Fruit fly (Drosophila melanogaster) whole organism, larva: Measurements from ENCODE around the gene p130CAS.

Experiments
- noc ChIP-seq: fragments of 200-800 bp; sonication (Bioruptor generic); optimal IDR thresholded peaks from 3 replicates; lab custom pipeline; 2019; ENCODE audit warnings: missing biosample characterization, mild to moderate bottlenecking, missing genetic modification characterization, moderate library complexity

The p130CAS gene

DNA sequence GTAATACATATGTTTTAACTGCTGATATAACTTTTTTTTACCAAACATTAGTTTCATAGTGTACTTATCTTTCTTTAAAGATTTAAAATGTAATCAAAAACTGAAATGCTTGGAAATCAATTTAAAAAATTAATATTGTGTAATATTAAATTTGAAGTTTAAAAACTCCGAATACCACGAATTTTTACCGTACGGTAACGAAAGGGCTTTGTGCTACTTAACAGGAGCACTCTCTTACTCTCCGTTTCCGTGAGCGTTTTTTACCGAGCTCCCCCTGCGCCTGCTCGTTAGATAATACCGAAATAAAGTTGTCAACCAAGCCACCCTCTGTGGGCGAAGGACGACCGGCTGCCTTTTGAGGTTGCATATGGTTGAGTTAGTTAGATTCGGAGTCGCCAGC is at the start of gene p130CAS, which contains the start of gene Dic61B:
Gene p130CAS, plus strand, starts transcription at position 396 of the 400 bp plus-strand sequence.
Gene Dic61B, minus strand, starts transcription at position 101 of the 400 bp plus-strand sequence.
- no peak for TF ChIP-seq noc

DNA sequence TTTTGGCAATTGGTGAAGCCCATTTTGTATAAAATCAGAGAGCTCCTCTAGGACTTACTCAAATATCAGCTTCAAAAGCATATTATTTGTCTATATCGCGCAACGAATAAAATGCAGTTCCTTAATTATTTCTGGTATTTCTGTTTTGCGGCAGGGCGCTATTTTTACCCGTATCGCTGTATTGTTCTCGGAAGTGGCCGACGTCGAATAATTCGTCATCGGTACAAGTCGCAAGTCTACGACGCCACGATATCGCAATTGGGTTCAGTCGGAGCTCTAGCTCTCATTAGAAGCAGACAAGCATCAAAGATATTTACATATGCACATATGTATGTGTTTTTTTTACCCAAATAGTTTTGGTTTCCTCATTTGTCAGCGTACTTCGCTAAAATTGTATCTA is 48.6 kb upstream of the p130CAS start:
- TF ChIP-seq noc: no peak

DNA sequence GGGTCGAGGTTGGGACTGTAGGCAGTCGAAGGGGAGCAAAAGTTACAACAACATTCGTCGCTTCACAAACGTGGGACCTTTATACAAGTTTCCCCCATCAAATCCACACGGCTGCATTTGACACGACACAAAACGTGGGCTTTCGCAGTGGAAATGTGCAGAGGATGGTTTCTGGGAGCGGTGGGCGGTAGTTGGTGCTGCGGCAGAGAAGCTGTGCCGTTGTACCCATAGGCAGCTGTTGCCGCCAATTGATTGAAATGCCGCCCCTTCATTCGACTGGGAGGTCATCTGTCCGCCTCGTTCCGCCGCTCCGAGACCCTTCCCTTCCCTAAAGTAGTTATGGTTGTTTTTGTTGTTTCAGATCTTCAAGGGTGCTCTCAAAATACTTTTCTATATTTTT is 43.6 kb upstream of the p130CAS start:
- no peak for TF ChIP-seq noc

DNA sequence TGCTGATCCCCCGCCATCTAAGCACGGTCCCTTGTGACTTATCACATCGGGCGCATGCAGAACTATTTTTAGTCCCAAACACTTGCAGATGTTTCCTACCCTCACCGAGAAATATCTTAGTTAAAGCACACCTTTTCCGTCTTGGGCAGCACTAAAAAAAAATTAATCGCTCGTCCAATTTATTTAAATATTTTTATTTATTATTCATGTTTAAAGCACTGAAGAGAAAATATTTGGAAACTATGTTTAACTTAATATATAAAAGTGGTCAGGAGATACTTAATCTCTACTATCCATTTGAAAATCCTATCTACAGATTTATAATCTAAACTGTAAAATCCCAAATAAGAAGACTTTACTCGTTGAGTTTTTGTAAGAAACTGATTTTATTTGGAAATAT is 42.7 kb upstream of the p130CAS start:
- TF ChIP-seq noc: no peak

DNA sequence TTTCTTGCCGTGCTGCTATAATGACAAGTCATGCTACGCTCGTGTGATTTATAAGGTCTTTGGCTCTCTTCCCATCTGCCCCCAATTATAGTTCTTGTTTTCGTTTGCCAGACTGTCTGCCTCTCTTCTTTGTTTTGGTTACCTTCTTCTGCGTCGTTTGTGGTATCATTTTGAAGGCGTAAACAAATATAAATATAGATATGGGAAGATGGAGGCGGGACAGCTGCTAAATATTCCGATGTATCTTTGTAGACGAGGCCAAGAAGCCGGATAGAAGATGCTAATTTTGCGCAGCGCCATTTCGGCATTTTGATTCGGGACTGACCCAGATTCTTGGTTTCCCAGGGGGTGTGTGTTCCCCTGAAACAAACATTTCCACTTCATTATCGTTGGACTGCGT is 33.3 kb upstream of the p130CAS start:
- TF ChIP-seq noc: no peak

DNA sequence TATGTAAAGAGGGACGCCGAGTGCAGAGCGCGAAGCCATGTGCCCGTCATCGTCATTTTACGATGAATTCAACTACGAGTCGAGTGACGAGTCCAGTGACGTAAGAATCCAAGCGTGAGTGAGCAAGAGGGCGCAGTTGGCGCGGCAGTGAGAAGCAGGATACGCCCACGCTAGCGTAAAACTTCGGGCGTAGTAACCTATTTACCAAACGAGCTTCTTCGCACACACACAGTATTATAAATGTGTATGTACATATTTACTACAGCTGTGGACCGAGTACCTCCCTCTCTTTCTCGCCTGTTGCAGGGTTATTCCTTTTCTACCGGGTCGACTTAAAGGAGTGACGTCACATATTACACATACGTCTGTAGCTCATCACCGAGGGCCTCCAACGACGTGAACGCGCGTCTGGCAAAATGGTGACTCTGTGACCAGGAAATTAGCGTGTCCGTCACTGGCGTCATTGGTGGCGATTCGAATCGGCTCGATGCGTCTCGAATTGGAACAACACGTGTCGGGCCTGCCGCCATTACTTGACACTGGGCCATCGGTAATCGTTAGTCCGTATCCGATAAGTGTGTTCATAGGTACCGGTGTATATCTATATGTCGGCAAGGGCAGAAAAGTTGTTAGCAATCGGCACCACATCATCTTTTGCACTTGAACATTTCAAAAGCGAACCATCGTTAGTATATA is 28.8 kb upstream of the p130CAS start:
- no peak for TF ChIP-seq noc

DNA sequence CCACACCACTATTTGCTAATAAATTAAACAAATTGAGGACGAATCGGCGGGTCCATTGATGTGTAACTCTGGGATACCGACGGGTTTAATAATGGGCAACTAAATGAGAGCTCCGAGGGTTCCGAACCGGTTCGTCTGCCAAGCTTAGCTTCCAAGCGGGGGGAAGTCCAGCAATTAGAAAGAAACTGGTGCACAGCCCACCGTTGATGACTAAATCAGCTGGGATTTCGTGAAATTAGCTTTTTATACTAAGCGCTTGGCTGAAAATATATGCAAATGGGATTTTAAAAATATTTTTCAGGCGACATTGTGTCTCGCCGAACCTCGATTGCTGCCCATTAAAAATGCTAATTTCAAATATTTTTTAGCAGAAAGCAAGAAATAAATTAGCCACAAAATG is 25.2 kb upstream of the p130CAS start:
- no peak for TF ChIP-seq noc

DNA sequence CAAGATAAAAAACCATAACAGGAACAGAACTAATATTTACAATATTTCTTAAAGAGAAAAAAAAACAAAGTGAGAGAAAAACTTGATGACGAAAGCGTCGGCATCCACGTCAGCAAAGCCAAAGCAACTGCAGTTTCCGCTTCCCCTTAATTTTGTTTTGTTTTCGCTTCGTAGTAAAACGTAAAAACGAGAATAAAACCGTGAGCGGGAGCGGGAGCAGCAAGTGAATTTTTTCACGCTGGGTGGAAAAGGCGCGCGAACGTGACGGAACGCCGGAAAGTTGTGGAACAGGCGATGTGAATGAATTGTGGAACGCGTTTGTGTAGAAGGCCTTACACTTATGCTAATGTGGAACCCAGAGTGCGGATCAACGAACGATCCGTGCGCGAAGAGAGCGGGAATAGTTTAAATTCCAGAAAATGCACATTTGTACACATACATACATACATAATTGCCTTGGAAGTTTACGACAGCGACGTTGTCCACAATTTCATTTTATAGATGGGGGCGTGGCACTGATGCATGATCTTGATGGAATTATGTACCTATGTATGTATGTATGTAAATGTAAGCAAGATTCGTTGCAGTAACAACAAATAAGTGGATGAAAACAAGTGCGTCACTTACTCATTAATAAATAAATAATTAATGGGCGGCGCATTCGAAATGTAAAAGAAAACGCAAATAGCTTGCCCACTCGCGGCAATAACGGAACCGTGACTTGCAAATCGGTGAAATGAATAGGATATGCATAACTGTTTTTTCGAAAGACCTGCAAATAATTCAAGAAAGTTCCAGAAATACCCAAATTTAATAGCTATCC is 24.2 kb upstream of the p130CAS start:
- TF ChIP-seq noc: no peak

DNA sequence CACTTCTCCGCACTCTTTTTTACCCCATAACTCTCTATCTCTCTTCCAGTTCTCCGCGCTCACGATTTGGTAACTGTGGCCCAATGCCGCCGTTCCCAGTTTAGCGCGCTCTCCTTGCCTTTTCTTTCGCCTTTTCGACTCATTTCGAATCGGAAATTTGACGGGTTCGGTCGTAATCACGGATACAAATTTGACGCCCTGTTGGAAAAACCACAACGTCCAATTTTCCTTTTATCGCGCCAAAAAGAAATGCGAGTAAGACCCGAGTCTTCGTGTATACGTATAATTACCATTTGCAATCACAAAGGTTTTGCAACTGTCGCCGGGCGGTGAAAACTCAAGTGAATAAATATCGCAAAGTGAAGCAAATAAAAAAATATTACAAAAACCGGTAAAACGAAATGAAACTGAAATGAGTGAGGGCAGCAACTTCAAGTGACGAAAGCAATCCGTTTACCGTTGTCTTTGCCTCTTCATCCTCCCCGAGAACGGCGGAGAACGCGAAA is 23.3 kb upstream of the p130CAS start, which contains the start of gene Pdk1:
Gene Pdk1, plus strand, starts transcription at position 140 of the 506 bp plus-strand sequence.
- TF ChIP-seq noc: peak; percentile 28

DNA sequence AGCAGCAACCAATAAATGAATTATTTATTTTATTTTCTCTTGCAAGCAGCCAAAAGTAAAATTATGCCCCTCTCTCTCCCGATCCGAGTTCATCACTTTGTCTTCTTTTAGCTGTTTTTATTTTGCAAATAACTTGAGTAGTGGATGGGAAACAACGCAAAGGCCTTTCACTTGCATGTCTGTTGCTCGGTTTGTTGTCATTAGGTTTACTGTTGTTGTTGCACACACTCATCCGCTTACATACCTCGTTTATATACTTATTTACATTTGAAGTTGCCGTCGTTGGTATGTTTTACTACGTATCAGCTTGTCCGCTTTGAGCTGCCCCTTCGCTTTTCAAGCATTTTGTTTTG is 21.9 kb upstream of the p130CAS start:
- TF ChIP-seq noc: no peak

DNA sequence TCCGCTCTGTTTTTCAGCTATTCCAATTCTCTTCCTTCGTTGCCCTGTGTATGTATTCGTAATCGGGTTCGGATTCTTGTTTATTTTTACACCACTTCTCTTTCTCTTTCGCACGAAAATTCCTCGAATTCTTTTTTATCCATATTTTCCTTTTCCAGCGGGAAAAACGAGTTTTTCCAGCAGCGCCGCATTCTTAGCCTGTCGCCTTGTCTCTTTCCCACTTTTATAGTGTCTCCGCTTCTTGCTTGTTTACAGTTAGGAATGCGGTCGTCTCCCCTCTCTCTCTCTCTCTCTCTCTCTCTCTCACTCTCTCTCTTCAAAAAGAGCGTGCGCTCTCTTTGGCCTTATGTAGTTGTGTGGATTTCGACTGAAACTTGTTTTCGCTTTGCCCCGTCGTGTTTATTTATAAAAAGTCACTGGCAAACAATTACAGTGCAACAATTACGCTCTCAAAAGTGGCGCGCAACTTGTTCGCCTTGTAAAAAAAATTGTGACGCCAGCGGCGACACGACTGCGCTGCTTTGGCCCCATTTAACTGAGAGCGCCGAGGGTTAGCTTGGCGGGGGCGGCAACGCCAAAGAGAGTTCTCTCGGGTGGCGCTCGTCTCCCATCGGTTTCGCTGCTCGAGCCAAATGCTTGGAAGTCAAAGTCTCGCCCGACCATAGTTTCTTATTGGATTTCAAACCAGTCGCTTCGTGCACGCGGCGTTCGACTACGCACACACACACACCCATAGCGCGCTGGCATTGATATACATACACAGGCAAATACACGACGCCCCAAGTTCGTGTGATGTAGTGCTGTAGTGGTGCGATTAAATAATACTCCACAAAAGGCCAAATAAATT is 21.3 kb upstream of the p130CAS start:
- peak; percentile 40 for TF ChIP-seq noc

DNA sequence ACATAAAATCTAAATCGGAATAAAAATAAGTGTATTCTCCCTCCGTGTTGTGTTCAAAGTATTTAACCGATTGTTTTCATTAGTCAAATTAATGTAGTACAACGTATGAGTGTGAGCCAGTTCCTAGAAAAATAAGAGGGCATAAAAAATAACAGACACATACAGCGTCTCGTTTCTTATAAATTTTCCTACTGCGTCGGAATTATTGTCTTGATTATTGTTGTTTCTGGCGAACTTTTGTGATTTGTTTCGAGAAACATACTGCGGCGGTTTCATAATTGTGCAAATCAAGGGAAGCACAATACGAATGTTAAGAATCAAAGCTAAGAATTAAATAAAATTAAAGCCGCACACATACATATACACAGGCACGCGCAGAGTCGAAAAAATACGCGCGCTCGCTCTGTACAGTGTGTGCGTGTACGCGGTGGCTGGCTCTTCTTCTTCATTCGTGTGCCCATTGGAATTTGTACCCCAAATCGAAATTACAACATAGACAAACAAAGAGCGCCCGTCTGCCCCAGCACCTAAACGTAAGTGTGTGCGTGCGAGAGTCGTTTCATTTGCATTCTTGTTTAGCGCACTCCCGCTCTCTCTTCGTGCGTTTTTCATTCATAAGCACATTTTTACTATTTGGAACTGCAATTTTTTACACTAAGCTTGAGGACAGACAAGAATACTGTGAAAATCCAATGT is 20.5 kb upstream of the p130CAS start:
- no peak for TF ChIP-seq noc

DNA sequence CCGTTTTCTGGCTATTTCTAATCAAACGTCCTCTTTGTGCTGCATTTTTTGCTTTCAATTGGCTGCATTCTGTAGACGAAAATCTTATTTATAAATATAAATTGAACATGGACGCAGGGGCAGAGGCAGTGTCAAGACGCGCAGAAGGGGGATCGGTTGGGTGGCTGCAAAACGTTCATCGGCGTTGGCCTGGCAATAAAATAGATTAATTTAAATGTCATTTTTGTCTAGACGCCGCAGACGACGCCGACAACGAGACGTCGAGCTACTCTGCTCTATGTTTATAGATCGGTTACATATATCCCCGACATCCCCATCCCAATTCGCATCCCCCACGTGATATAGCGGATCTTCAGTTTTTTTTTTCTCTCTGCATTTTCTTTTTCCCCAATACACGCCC is 19.3 kb upstream of the p130CAS start:
- TF ChIP-seq noc: no peak

DNA sequence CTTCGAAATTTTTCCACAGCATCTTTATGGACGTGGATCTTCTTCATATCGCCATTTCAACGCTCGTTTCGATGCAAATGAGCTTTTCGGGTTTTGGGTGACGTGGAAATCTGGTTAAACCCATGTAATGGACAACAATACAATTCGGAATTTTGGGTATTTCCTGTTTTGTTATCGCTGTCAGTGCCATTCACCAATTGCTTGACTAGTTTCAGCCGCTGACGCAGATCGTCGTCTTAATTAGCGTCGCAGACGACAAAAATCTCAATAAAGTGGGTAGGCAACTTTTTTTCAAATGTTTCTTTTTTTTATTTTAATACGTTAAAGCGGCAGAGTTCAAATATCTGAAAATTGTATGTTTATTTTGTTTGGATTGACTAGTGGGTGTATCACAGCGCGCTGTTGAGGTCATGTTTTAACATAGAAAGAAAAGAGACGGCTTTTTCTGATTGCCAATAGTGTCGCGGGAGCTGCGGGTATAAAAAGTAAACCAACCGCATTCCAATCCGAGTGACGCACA is 18.8 kb upstream of the p130CAS start:
- TF ChIP-seq noc: no peak

DNA sequence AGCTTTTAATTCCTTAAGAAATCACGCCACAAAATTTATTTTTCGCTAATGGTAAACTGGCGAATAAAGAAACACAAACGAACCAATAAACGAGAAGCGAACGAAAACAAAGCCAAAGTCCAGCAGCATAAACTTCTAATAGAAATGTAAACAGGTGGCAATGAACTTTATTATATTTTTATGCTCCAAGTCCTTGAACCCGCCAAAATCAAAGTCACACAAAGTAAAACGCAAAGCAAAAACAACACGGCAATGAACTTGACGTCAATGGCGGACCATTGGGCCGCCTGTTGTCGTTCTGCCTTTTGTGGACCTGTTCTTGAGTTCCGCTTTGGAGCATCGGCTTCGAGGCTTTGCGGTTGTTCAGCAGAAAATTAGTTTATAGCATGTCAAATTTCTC is 17.8 kb upstream of the p130CAS start:
- TF ChIP-seq noc: no peak
